Worm (Caenorhabditis elegans): ENCODE data around the gene cln-3.3.

DNA sequence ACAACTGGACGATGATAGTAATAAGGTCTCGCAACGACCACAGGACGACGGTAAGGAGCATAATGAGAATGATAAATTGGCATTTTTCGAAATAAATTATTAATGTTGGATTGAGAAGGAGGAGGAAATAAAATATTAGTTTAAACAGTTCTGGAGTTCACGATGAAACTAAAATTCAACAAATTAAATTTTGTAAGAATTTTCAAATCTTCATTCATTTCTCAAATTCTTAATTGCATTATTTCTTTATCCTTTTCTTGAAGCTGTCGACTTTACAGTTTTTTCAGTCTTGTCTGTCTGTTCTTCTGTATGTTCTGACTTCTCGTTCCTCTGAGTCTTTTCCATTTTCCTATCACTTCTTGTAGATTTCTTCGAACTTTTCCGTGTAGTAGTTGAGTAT lies 3.9 kb downstream of the cln-3.3 start, which contains the start of gene ZC190.7:
- TF ChIP-seq ceh-100 (GFP tag; IDR thresholded peaks at IDR 0.05) (no peak), snpc-4 (GFP tag; optimal IDR thresholded peaks at IDR 0.05) (no peak), snpc-4 (tag; optimal IDR thresholded peaks at IDR 0.05) (no peak), ama-1 (optimal IDR thresholded peaks at IDR 0.05) (no peak), ama-1 (GFP tag; optimal IDR thresholded peaks at IDR 0.05) (no peak), madf-3 (GFP tag; IDR thresholded peaks at IDR 0.05) (no peak), pha-4 (tag; optimal IDR thresholded peaks at IDR 0.05) (no peak), Y56A3A.18 (GFP tag; IDR thresholded peaks at IDR 0.05) (no peak), efl-1 (GFP tag; optimal IDR thresholded peaks at IDR 0.05) (no peak), pbrm-1 (GFP tag; IDR thresholded peaks at IDR 0.05) (no peak), nhr-27 (tag; optimal IDR thresholded peaks at IDR 0.05) (no peak), nhr-120 (GFP tag; IDR thresholded peaks at IDR 0.05) (no peak), dpl-1 (GFP tag; optimal IDR thresholded peaks at IDR 0.05) (no peak), ztf-28 (GFP tag; IDR thresholded peaks at IDR 0.05) (no peak)
